Worm (Caenorhabditis elegans) whole organism, L4 larva: ENCODE data around the gene T14B4.19.

Experiments
- D1046.2 ChIP-seq: fragments of 200-800 bp; sonication (Bioruptor generic); IDR thresholded peaks from 2 replicates; pipeline ENCODE4 v1.3.6; 2022; ENCODE audit warnings: missing genetic modification characterization, missing compliant biosample characterization
- F26F4.8 ChIP-seq: fragments of 200-800 bp; sonication (Bioruptor generic); conservative IDR thresholded peaks from 2 replicates; pipeline ENCODE4 v1.3.6; 2022; ENCODE audit warnings: missing genetic modification characterization, missing compliant biosample characterization
- R02D3.7 ChIP-seq: fragments of 150-350 bp; sonication (generic microtip); optimal IDR thresholded peaks from 3 replicates; lab custom pipeline; 2014; ENCODE audit warnings: missing biosample characterization, missing genetic modification characterization
- T20F7.1 ChIP-seq: fragments of 200-800 bp; sonication (Bioruptor generic); optimal IDR thresholded peaks from 2 replicates; lab custom pipeline; 2018; ENCODE audit warnings: mild to moderate bottlenecking, missing genetic modification characterization, missing compliant biosample characterization
- T26A8.4 ChIP-seq: fragments of 200-800 bp; sonication (Bioruptor generic); IDR thresholded peaks from 2 replicates; pipeline ENCODE4 v1.3.6; 2022; ENCODE audit warnings: missing genetic modification characterization, missing compliant biosample characterization
- Y48G9A.11 ChIP-seq: fragments of 200-800 bp; sonication (Bioruptor generic); IDR thresholded peaks from 2 replicates; pipeline ENCODE4 v1.3.6; 2022; ENCODE audit warnings: missing genetic modification reagents, missing genetic modification characterization, missing compliant biosample characterization
- Y5F2A.4 ChIP-seq: fragments of 200-800 bp; sonication (Bioruptor generic); optimal IDR thresholded peaks from 2 replicates; lab custom pipeline; 2018; ENCODE audit warnings: mild to moderate bottlenecking, missing genetic modification characterization, missing compliant biosample characterization
- ZK337.2 ChIP-seq: fragments of 200-800 bp; sonication (Bioruptor generic); IDR thresholded peaks from 2 replicates; pipeline ENCODE4 v1.3.6; 2022; ENCODE audit warnings: missing genetic modification reagents, missing genetic modification characterization, missing compliant biosample characterization
- ZK546.5 ChIP-seq, 2 experiments: sonication (generic microtip); optimal IDR thresholded peaks; 2 replicates each; lab custom pipeline; 2017; ENCODE audit warnings: missing biosample characterization in 2 of 2, missing genetic modification characterization in 2 of 2
- ama-1 ChIP-seq: fragments of 150-350 bp; optimal IDR thresholded peaks from 2 replicates; lab custom pipeline; 2014; ENCODE audit warnings: inconsistent platforms, mixed read lengths
- ceh-28 ChIP-seq: fragments of 150-350 bp; optimal IDR thresholded peaks from 2 replicates; lab custom pipeline; 2014; ENCODE audit warnings: missing biosample characterization, missing genetic modification reagents, missing genetic modification characterization
- cey-2 ChIP-seq: sonication (generic microtip); optimal IDR thresholded peaks from 3 replicates; lab custom pipeline; 2017; ENCODE audit warnings: missing genetic modification characterization, mild to moderate bottlenecking, missing compliant biosample characterization, antibody characterized with exemption, borderline replicate concordance; ENCODE audit not compliant: insufficient read depth
- ctbp-1 ChIP-seq: fragments of 200-800 bp; sonication (Bioruptor generic); IDR thresholded peaks from 2 replicates; pipeline ENCODE4 v1.3.6; 2022; ENCODE audit warnings: missing genetic modification reagents, missing genetic modification characterization, missing compliant biosample characterization
- daf-12 ChIP-seq: fragments of 150-350 bp; optimal IDR thresholded peaks from 2 replicates; lab custom pipeline; 2014; ENCODE audit warnings: missing biosample characterization, missing genetic modification reagents, missing genetic modification characterization
- dmd-6 ChIP-seq: fragments of 200-800 bp; sonication (Bioruptor generic); IDR thresholded peaks from 2 replicates; pipeline ENCODE4 v1.3.6; 2022; ENCODE audit warnings: missing genetic modification reagents, missing genetic modification characterization, missing compliant biosample characterization
- dpl-1 ChIP-seq: fragments of 150-350 bp; optimal IDR thresholded peaks from 2 replicates; lab custom pipeline; 2014; ENCODE audit warnings: missing biosample characterization, missing genetic modification reagents, missing genetic modification characterization
- dve-1 ChIP-seq: sonication (generic microtip); optimal IDR thresholded peaks from 2 replicates; lab custom pipeline; 2017; ENCODE audit warnings: antibody characterized with exemption, mild to moderate bottlenecking, missing genetic modification characterization, missing compliant biosample characterization; ENCODE audit not compliant: insufficient read depth
- egl-43 ChIP-seq: fragments of 200-800 bp; sonication (Bioruptor generic); IDR thresholded peaks from 2 replicates; pipeline ENCODE4 v1.3.6; 2022; ENCODE audit warnings: missing genetic modification reagents, missing genetic modification characterization, missing compliant biosample characterization
- fkh-10 ChIP-seq: fragments of 150-350 bp; optimal IDR thresholded peaks from 2 replicates; lab custom pipeline; 2014; ENCODE audit warnings: missing biosample characterization, missing genetic modification reagents, missing genetic modification characterization
- gei-8 ChIP-seq: fragments of 200-800 bp; sonication (Bioruptor generic); optimal IDR thresholded peaks from 2 replicates; lab custom pipeline; 2018; ENCODE audit warnings: mild to moderate bottlenecking, missing genetic modification characterization, missing compliant biosample characterization
- hlh-11 ChIP-seq: fragments of 200-800 bp; sonication (Bioruptor generic); optimal IDR thresholded peaks from 2 replicates; lab custom pipeline; 2018; ENCODE audit warnings: mild to moderate bottlenecking, missing genetic modification characterization, missing compliant biosample characterization
- hmg-1.1 ChIP-seq: fragments of 200-800 bp; sonication (Bioruptor generic); IDR thresholded peaks from 2 replicates; pipeline ENCODE4 v1.3.6; 2022; ENCODE audit warnings: missing genetic modification reagents, missing genetic modification characterization, missing compliant biosample characterization
- jun-1 ChIP-seq: fragments of 150-350 bp; optimal IDR thresholded peaks from 2 replicates; lab custom pipeline; 2014; ENCODE audit warnings: missing biosample characterization, missing genetic modification reagents, missing genetic modification characterization
- lin-1 ChIP-seq: fragments of 200-800 bp; sonication (Bioruptor generic); IDR thresholded peaks from 2 replicates; pipeline ENCODE4 v1.3.6; 2022; ENCODE audit warnings: missing genetic modification reagents, missing genetic modification characterization, missing compliant biosample characterization
- lin-15B ChIP-seq: fragments of 150-350 bp; sonication (generic microtip); optimal IDR thresholded peaks from 3 replicates; lab custom pipeline; 2014; ENCODE audit warnings: missing biosample characterization, missing genetic modification characterization
- lin-38 ChIP-seq: fragments of 200-800 bp; sonication (Bioruptor generic); IDR thresholded peaks from 2 replicates; pipeline ENCODE4 v1.3.6; 2022; ENCODE audit warnings: missing genetic modification reagents, missing genetic modification characterization, missing compliant biosample characterization
- madf-9 ChIP-seq: fragments of 200-800 bp; sonication (Bioruptor generic); conservative IDR thresholded peaks from 2 replicates; pipeline ENCODE4 v1.3.6; 2022; ENCODE audit warnings: missing genetic modification reagents, missing genetic modification characterization, missing compliant biosample characterization
- mep-1 ChIP-seq: fragments of 150-350 bp; sonication (generic microtip); optimal IDR thresholded peaks from 3 replicates; lab custom pipeline; 2014; ENCODE audit warnings: missing biosample characterization, missing genetic modification characterization
- mes-2 ChIP-seq: sonication (generic microtip); optimal IDR thresholded peaks from 2 replicates; lab custom pipeline; 2016; ENCODE audit warnings: missing genotype, mild to moderate bottlenecking, missing genetic modification characterization, missing compliant biosample characterization; ENCODE audit not compliant: poor library complexity, severe bottlenecking
- nhr-111 ChIP-seq: fragments of 200-800 bp; sonication (Bioruptor generic); optimal IDR thresholded peaks from 2 replicates; lab custom pipeline; 2018; ENCODE audit warnings: mild to moderate bottlenecking, missing genetic modification characterization, missing compliant biosample characterization
- nhr-28 ChIP-seq: fragments of 150-350 bp; optimal IDR thresholded peaks from 2 replicates; lab custom pipeline; 2014; ENCODE audit warnings: missing biosample characterization, missing genetic modification characterization
- nhr-41 ChIP-seq: fragments of 200-800 bp; sonication (Bioruptor generic); IDR thresholded peaks from 2 replicates; pipeline ENCODE4 v1.3.6; 2022; ENCODE audit warnings: missing genetic modification reagents, missing genetic modification characterization, missing compliant biosample characterization
- nhr-42 ChIP-seq: fragments of 200-800 bp; sonication (Bioruptor generic); IDR thresholded peaks from 2 replicates; pipeline ENCODE4 v1.3.6; 2022; ENCODE audit warnings: missing genetic modification characterization, missing compliant biosample characterization
- nhr-48 ChIP-seq: sonication (generic microtip); optimal IDR thresholded peaks from 2 replicates; lab custom pipeline; 2016; ENCODE audit warnings: mild to moderate bottlenecking, missing genetic modification characterization, missing compliant biosample characterization
- nhr-77 ChIP-seq: fragments of 150-350 bp; optimal IDR thresholded peaks from 2 replicates; lab custom pipeline; 2014; ENCODE audit warnings: missing biosample characterization, missing genetic modification characterization
- rbr-2 ChIP-seq: sonication (generic microtip); optimal IDR thresholded peaks from 2 replicates; lab custom pipeline; 2016; ENCODE audit warnings: missing genotype, missing genetic modification characterization, missing compliant biosample characterization
- sdz-12 ChIP-seq: fragments of 200-800 bp; sonication (Bioruptor generic); optimal IDR thresholded peaks from 2 replicates; lab custom pipeline; 2018; ENCODE audit warnings: mild to moderate bottlenecking, missing genetic modification characterization, missing compliant biosample characterization
- skn-1 ChIP-seq: fragments of 150-350 bp; optimal IDR thresholded peaks from 2 replicates; lab custom pipeline; 2014; ENCODE audit warnings: missing biosample characterization, missing genetic modification characterization
- snpc-1.2 ChIP-seq: fragments of 200-800 bp; sonication (Bioruptor generic); IDR thresholded peaks from 2 replicates; pipeline ENCODE4 v1.3.6; 2022; ENCODE audit warnings: missing genetic modification reagents, missing genetic modification characterization, missing compliant biosample characterization
- snpc-4 ChIP-seq: fragments of 150-350 bp; optimal IDR thresholded peaks from 2 replicates; lab custom pipeline; 2014; ENCODE audit warnings: missing biosample characterization, missing genetic modification characterization
- tag-97 ChIP-seq: fragments of 200-800 bp; sonication (Bioruptor generic); IDR thresholded peaks from 2 replicates; pipeline ENCODE4 v1.3.6; 2022; ENCODE audit warnings: missing genetic modification characterization, missing compliant biosample characterization
- unc-130 ChIP-seq: sonication (generic microtip); optimal IDR thresholded peaks from 2 replicates; lab custom pipeline; 2016; ENCODE audit warnings: missing genetic modification reagents, missing genetic modification characterization, missing compliant biosample characterization
- unc-62 ChIP-seq, 3 experiments: fragments of 150-350 bp in 1 of 3; sonication (generic microtip); optimal IDR thresholded peaks in 2 of 3; peaks in 1 of 3; 1 replicate in 1 of 3; 2 replicates in 2 of 3; lab custom pipeline; 2014 to 2017; ENCODE audit warnings: missing biosample characterization in 3 of 3, missing genetic modification characterization in 3 of 3, missing genetic modification reagents in 3 of 3, missing genotype in 1 of 3
- vab-7 ChIP-seq: fragments of 200-800 bp; sonication (Bioruptor generic); IDR thresholded peaks from 2 replicates; pipeline ENCODE4 v1.3.6; 2022; ENCODE audit warnings: missing genetic modification reagents, missing genetic modification characterization, missing compliant biosample characterization
- zag-1 ChIP-seq: fragments of 150-350 bp; optimal IDR thresholded peaks from 2 replicates; lab custom pipeline; 2014; ENCODE audit warnings: missing biosample characterization, missing genetic modification characterization
- ztf-7 ChIP-seq: fragments of 150-350 bp; optimal IDR thresholded peaks from 2 replicates; lab custom pipeline; 2014; ENCODE audit warnings: missing biosample characterization, missing genetic modification characterization

Gene T14B4.19

DNA sequence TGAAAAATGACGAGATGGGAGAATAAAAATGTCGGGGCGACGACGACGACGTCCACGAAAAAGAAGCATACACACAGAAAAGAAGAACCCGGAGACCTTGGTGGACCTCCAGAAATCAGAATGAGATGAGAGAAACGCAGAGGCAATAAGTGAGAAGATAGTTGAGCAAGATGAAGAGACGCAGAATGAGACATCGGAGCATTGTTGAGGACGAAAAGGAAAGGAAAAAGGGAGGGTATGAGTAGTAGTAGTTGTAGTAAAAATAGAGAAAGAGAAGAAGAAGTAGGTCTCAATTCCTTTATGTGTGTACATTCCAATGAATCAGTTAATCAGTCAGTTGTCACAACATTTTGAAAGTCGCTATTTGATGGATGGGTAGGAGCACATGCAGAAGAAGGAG lies 16.6 kb upstream of the T14B4.19 start, which contains the start of gene T14B4.8:
T14B4.8 (minus strand) TSS at position 60 of the 400 bp plus-strand sequence.
- peak; percentile 22 for TF ChIP-seq fkh-10 (GFP tag; lab: Kevin White, UChicago)
- peak; percentile 38; the same call in 1 of the 2 replicates for TF ChIP-seq hmg-1.1 (GFP tag; lab: Robert Waterston, UW)
- no peak for TF ChIP-seq lin-38
- peak in 1 of 2 experiments; percentile 94 for TF ChIP-seq unc-62 (GFP tag; optimal IDR thresholded peaks at IDR 0.05 in 1 of 2; lab: Kevin White, UChicago)
- TF ChIP-seq unc-62 (tag; optimal IDR thresholded peaks at IDR 0.05; lab: Kevin White, UChicago), result no peak

ce11 chrII:6726814-6727213 lies 14.1 kb upstream of the T14B4.19 start:
- TF ChIP-seq Y5F2A.4 (GFP tag; lab: Kevin White, UChicago), result no peak
- TF ChIP-seq unc-62 (GFP tag; optimal IDR thresholded peaks at IDR 0.05 in 1 of 2; lab: Kevin White, UChicago), result peak in 1 of 2 experiments; percentile 69
- TF ChIP-seq unc-62 (tag; optimal IDR thresholded peaks at IDR 0.05; lab: Kevin White, UChicago), result no peak
- TF ChIP-seq, all 104 proteins: peak for 1

DNA sequence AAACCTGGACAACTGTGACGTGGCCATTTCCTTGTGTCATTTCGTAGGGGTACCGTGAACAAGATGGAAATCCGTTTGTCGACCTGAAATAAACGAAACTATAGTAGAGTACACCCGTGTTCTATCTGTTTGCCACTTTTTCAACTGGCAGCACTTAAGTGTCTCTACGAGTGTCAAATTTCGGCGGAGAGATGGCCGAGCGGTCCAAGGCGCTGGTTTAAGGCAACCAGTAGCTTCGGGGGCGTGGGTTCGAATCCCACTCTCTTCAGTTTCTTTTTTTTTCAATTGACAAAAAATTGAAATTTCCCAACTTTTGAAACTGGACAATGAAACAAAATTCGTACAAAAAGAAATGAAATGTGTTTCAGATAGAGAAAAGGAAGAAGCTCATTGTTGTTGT lies 8.8 kb upstream of the T14B4.19 start:
- TF ChIP-seq jun-1 (tag; lab: Kevin White, UChicago) (no peak), T26A8.4 (GFP tag; lab: Robert Waterston, UW) (no peak), ZK337.2 (GFP tag; lab: Robert Waterston, UW) (no peak), nhr-77 (tag; lab: Kevin White, UChicago) (no peak), dve-1 (peak; percentile 16), nhr-48 (tag; lab: Kevin White, UChicago) (no peak), skn-1 (tag; lab: Kevin White, UChicago) (no peak), sdz-12 (GFP tag; lab: Kevin White, UChicago) (no peak), ctbp-1 (GFP tag; lab: Robert Waterston, UW) (0 out of 2 replicates have a peak, but pooled peaks have one; percentile 38), gei-8 (GFP tag; lab: Kevin White, UChicago) (no peak), unc-130 (peak; percentile 26), nhr-28 (tag; lab: Kevin White, UChicago) (peak; percentile 32), lin-15B (tag; lab: Kevin White, UChicago) (no peak), dpl-1 (GFP tag; lab: Kevin White, UChicago) (no peak), zag-1 (tag; lab: Kevin White, UChicago) (no peak), Y48G9A.11 (GFP tag; lab: Robert Waterston, UW) (no peak), nhr-42 (GFP tag; lab: Robert Waterston, UW) (0 out of 2 replicates have a peak, but pooled peaks have one; percentile 18), nhr-41 (GFP tag; lab: Robert Waterston, UW) (peak; percentile 63; the same call in 1 of the 2 replicates), vab-7 (GFP tag; lab: Robert Waterston, UW) (peak; percentile 72; the same call in 1 of the 2 replicates), egl-43 (GFP tag; lab: Robert Waterston, UW) (no peak), dmd-6 (GFP tag; lab: Robert Waterston, UW) (peak; percentile 43), ZK546.5 (tag; optimal IDR thresholded peaks at IDR 0.05; lab: Kevin White, UChicago) (no peak), R02D3.7 (no peak), tag-97 (GFP tag; lab: Robert Waterston, UW) (no peak), lin-38 (no peak; the same call in 1 of the 2 replicates), nhr-111 (GFP tag; lab: Kevin White, UChicago) (no peak), cey-2 (tag; lab: Kevin White, UChicago) (no peak), ama-1 (lab: Kevin White, UChicago) (no peak), ceh-28 (tag; lab: Kevin White, UChicago) (no peak), T20F7.1 (GFP tag; lab: Kevin White, UChicago) (no peak), mep-1 (tag; lab: Kevin White, UChicago) (peak; percentile 35), hlh-11 (no peak), ztf-7 (no peak), snpc-4 (tag; lab: Kevin White, UChicago) (no peak), daf-12 (tag; lab: Kevin White, UChicago) (no peak), F26F4.8 (GFP tag; lab: Robert Waterston, UW) (no peak), mes-2 (tag; lab: Kevin White, UChicago) (peak; percentile 50), rbr-2 (tag; lab: Kevin White, UChicago) (no peak), D1046.2 (GFP tag; lab: Robert Waterston, UW) (no peak), madf-9 (GFP tag; lab: Robert Waterston, UW) (no peak), snpc-1.2 (GFP tag; lab: Robert Waterston, UW) (no peak), lin-1 (GFP tag; lab: Robert Waterston, UW) (no peak)
